Worm (Caenorhabditis elegans): ENCODE measurements around the gene cogc-6.
A peak's percentile ranks its signal among the peaks of the same experiment; 100 is the strongest.

ce11 chrV:8230056-8230455, 8.9 kb upstream of the cogc-6 start:
- TF ChIP-seq vab-7 (GFP tag; IDR thresholded peaks at IDR 0.05) (peak; percentile 60; the same call in 1 of the 2 replicates), nhr-6 (tag; optimal IDR thresholded peaks at IDR 0.05) (no peak), F10B5.3 (tag; optimal IDR thresholded peaks at IDR 0.05) (no peak), nhr-28 (tag; optimal IDR thresholded peaks at IDR 0.05) (no peak), zag-1 (tag; optimal IDR thresholded peaks at IDR 0.05) (no peak), T20F7.1 (GFP tag; optimal IDR thresholded peaks at IDR 0.05) (no peak)

All from whole organism, L4 larva.